Worm (Caenorhabditis elegans): ENCODE data around the gene ugt-49.
A peak's percentile ranks its signal among the peaks of the same experiment; 100 is the strongest.

Gene ugt-49

DNA sequence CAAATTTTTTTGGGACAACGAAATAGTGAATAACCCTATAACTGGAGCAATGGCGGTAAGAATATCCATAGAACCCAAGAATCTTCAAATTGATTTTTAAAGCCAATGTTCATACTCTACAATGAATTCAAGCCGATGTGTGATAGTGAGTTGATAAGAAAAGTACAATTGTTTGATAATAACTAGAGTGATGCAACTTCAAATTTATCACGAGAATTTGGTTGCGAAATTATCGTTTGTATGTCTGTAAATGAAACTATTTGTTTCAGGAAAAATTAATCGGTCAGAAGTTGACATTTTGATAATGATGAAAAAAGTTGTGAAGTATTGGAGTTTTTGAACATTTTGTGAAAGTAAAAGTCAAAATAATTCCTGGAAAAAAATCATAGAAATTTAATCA lies 27.2 kb downstream of the ugt-49 start:
- no peak for TF ChIP-seq snpc-4 (tag; optimal IDR thresholded peaks at IDR 0.05)
- TF ChIP-seq elt-3 (tag; optimal IDR thresholded peaks at IDR 0.05): no peak
- peak in 1 of 2 experiments; percentile 49 for TF ChIP-seq lin-35 (GFP tag; optimal IDR thresholded peaks at IDR 0.05)
- TF ChIP-seq C04F5.9 (tag; optimal IDR thresholded peaks at IDR 0.05): no peak
- no peak for TF ChIP-seq F16B12.6 (tag; optimal IDR thresholded peaks at IDR 0.05)
- TF ChIP-seq aly-2 (tag; optimal IDR thresholded peaks at IDR 0.05): no peak
- no peak for TF ChIP-seq nhr-76 (tag; optimal IDR thresholded peaks at IDR 0.05)
- TF ChIP-seq snu-23 (GFP tag; optimal IDR thresholded peaks at IDR 0.05): no peak
- TF ChIP-seq pqm-1 (tag; optimal IDR thresholded peaks at IDR 0.05): peak; percentile 72
- no peak for TF ChIP-seq sptf-1 (tag; optimal IDR thresholded peaks at IDR 0.05)
- TF ChIP-seq vab-15 (tag; optimal IDR thresholded peaks at IDR 0.05): no peak
- no peak for TF ChIP-seq hlh-4 (tag; optimal IDR thresholded peaks at IDR 0.05)
- no peak for TF ChIP-seq mab-9 (GFP tag; IDR thresholded peaks at IDR 0.05)
- TF ChIP-seq blmp-1 (tag; optimal IDR thresholded peaks at IDR 0.05): no peak
- TF ChIP-seq lin-13 (GFP tag; optimal IDR thresholded peaks at IDR 0.05): no peak
- TF ChIP-seq elt-2 (tag; optimal IDR thresholded peaks at IDR 0.05): peak; percentile 93
- TF ChIP-seq ceh-88 (GFP tag; IDR thresholded peaks at IDR 0.05): no peak
- TF ChIP-seq skn-1 (tag; optimal IDR thresholded peaks at IDR 0.05): no peak
- no peak for TF ChIP-seq ceh-82 (tag; optimal IDR thresholded peaks at IDR 0.05)
- no peak for TF ChIP-seq sup-37 (GFP tag; optimal IDR thresholded peaks at IDR 0.05)
- TF ChIP-seq egl-27 (tag; optimal IDR thresholded peaks at IDR 0.05): no peak
- TF ChIP-seq C34B4.2 (tag; optimal IDR thresholded peaks at IDR 0.05): no peak
- no peak for TF ChIP-seq egl-13 (tag; optimal IDR thresholded peaks at IDR 0.05)
- no peak for TF ChIP-seq unc-62 (GFP tag; optimal IDR thresholded peaks at IDR 0.05)
- no peak for TF ChIP-seq tlp-1 (tag; optimal IDR thresholded peaks at IDR 0.05)
- no peak for TF ChIP-seq C16A3.4 (tag; optimal IDR thresholded peaks at IDR 0.05)
- TF ChIP-seq mep-1 (tag; optimal IDR thresholded peaks at IDR 0.05): no peak
- peak; percentile 16 for TF ChIP-seq nhr-71 (tag; optimal IDR thresholded peaks at IDR 0.05)
- TF ChIP-seq fos-1 (tag; optimal IDR thresholded peaks at IDR 0.05): no peak
- TF ChIP-seq ces-1 (GFP tag; optimal IDR thresholded peaks at IDR 0.05): no peak
- TF ChIP-seq lin-14 (GFP tag; optimal IDR thresholded peaks at IDR 0.05): no peak
- peak; percentile 1 for TF ChIP-seq nhr-90 (tag; optimal IDR thresholded peaks at IDR 0.05; ENCODE audit: poor library complexity)
- TF ChIP-seq lir-3 (tag; optimal IDR thresholded peaks at IDR 0.05; ENCODE audit: poor library complexity): no peak
- TF ChIP-seq nhr-12 (tag; optimal IDR thresholded peaks at IDR 0.05): no peak
- TF ChIP-seq nhr-20 (tag; optimal IDR thresholded peaks at IDR 0.05): peak; percentile 73
- no peak for TF ChIP-seq efl-3 (GFP tag; optimal IDR thresholded peaks at IDR 0.05)
- TF ChIP-seq lin-39 (tag; optimal IDR thresholded peaks at IDR 0.05): no peak

DNA sequence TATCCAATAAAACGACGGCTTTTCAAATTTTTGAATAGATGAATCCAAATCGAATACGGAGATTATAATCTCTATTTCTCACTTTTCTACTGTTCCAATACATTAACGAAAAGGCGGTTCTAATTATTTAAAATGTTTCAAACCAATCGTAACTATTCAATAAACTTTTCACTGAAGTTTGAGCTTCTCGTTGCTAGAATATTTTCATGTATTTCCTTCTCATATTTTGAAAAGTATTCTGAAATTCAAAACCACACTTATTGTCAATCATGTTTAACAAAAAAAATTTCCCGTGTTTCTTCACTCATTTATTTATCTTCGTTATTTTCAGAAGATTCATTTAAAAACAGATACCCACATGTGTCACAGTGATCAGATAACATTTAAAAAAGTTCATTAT lies 30.7 kb downstream of the ugt-49 start, which contains the start of gene F15H10.8:
Gene F15H10.8 (minus strand): TSS at position 101 of the 400 bp plus-strand sequence.
- no peak for TF ChIP-seq aha-1 (tag; optimal IDR thresholded peaks at IDR 0.05)
- TF ChIP-seq nhr-19 (GFP tag; conservative IDR thresholded peaks at IDR 0.05): no peak
- no peak for TF ChIP-seq egl-27 (tag; optimal IDR thresholded peaks at IDR 0.05)
- no peak for TF ChIP-seq lin-13 (GFP tag; optimal IDR thresholded peaks at IDR 0.05)
- TF ChIP-seq hpl-2 (GFP tag; optimal IDR thresholded peaks at IDR 0.05): no peak
- no peak for TF ChIP-seq unc-86 (tag; optimal IDR thresholded peaks at IDR 0.05)
- TF ChIP-seq fkh-10 (GFP tag; optimal IDR thresholded peaks at IDR 0.05): no peak
- no peak for TF ChIP-seq nhr-237 (tag; optimal IDR thresholded peaks at IDR 0.05)
- no peak for TF ChIP-seq irx-1 (tag; optimal IDR thresholded peaks at IDR 0.05)
- no peak for TF ChIP-seq tbx-2 (tag; optimal IDR thresholded peaks at IDR 0.05)
- no peak for TF ChIP-seq dpl-1 (GFP tag; optimal IDR thresholded peaks at IDR 0.05)
- no peak for TF ChIP-seq snpc-4 (tag; optimal IDR thresholded peaks at IDR 0.05)
- TF ChIP-seq fos-1 (tag; optimal IDR thresholded peaks at IDR 0.05): no peak
- TF ChIP-seq rnt-1 (tag; optimal IDR thresholded peaks at IDR 0.05): no peak
- TF ChIP-seq lin-14 (GFP tag; optimal IDR thresholded peaks at IDR 0.05): no peak

Measured in whole organism, L1 larva.